Fruit fly (Drosophila melanogaster): ENCODE measurements around the gene ND-39.

- TF ChIP-seq Sp1 (GFP tag; optimal IDR thresholded peaks at IDR 0.05): no peak
- TF ChIP-seq N (GFP tag; optimal IDR thresholded peaks at IDR 0.05): no peak
- TF ChIP-seq Abd-B (GFP tag; optimal IDR thresholded peaks at IDR 0.05): no peak
- no peak for TF ChIP-seq fru (GFP tag; optimal IDR thresholded peaks at IDR 0.05)
- TF ChIP-seq sv (GFP tag; optimal IDR thresholded peaks at IDR 0.05): no peak
- no peak for TF ChIP-seq h (GFP tag; optimal IDR thresholded peaks at IDR 0.05)
- TF ChIP-seq ey (GFP tag; optimal IDR thresholded peaks at IDR 0.05): no peak
- TF ChIP-seq foxo (GFP tag; optimal IDR thresholded peaks at IDR 0.05): no peak
- TF ChIP-seq brk (GFP tag; optimal IDR thresholded peaks at IDR 0.05): no peak
- no peak for TF ChIP-seq tai (GFP tag; optimal IDR thresholded peaks at IDR 0.05)
- no peak for TF ChIP-seq CrebA (GFP tag; optimal IDR thresholded peaks at IDR 0.05; ENCODE audit: borderline replicate concordance)
Observed at dm6 chr3L:20472607-20473006, 19.3 kb upstream of the ND-39 start.
